Fruit fly (Drosophila melanogaster) whole organism, embryonic: ENCODE data around the gene Exd2.

Experiments
- Atf3 ChIP-seq: fragments of 200-800 bp; sonication (Bioruptor generic); optimal IDR thresholded peaks from 3 replicates; lab custom pipeline; 2016; ENCODE audit warnings: missing biosample characterization, missing genetic modification characterization
- Bgb ChIP-seq: fragments of 200-800 bp; sonication (Bioruptor generic); IDR thresholded peaks from 2 replicates; pipeline ENCODE4 v1.3.6; 2022; ENCODE audit warnings: missing biosample characterization, missing genetic modification characterization; ENCODE audit not compliant: partially characterized antibody
- CG10267 ChIP-seq: fragments of 200-800 bp; sonication (Bioruptor generic); optimal IDR thresholded peaks from 2 replicates; lab custom pipeline; 2018; ENCODE audit warnings: missing biosample characterization, mild to moderate bottlenecking, missing genetic modification characterization, moderate library complexity
- CG11093 ChIP-seq: fragments of 200-800 bp; sonication (Bioruptor generic); IDR thresholded peaks from 3 replicates; pipeline ENCODE4 v1.3.6; 2022; ENCODE audit warnings: missing biosample characterization, missing genetic modification characterization
- CG13287 ChIP-seq: fragments of 200-800 bp; sonication (Bioruptor generic); IDR thresholded peaks from 2 replicates; pipeline ENCODE4 v1.3.6; 2022; ENCODE audit warnings: missing biosample characterization, missing genetic modification characterization; ENCODE audit not compliant: partially characterized antibody
- CG14441 ChIP-seq: fragments of 200-800 bp; sonication (Bioruptor generic); IDR thresholded peaks from 2 replicates; pipeline ENCODE4 v1.3.6; 2022; ENCODE audit warnings: missing biosample characterization, missing genetic modification characterization
- CG15514 ChIP-seq: fragments of 200-800 bp; sonication (Bioruptor generic); optimal IDR thresholded peaks from 3 replicates; lab custom pipeline; 2017; ENCODE audit warnings: missing biosample characterization, missing genetic modification characterization, mild to moderate bottlenecking, moderate library complexity, missing genetic modification reagents
- CG16813 ChIP-seq: fragments of 200-800 bp; sonication (Bioruptor generic); IDR thresholded peaks from 3 replicates; pipeline ENCODE4 v1.3.6; 2022; ENCODE audit warnings: missing biosample characterization, missing genetic modification characterization; ENCODE audit not compliant: partially characterized antibody
- CG17359 ChIP-seq: fragments of 200-800 bp; sonication (Bioruptor generic); optimal IDR thresholded peaks from 3 replicates; lab custom pipeline; 2018; ENCODE audit warnings: missing biosample characterization, mild to moderate bottlenecking, missing genetic modification characterization, moderate library complexity
- CG2120 ChIP-seq: fragments of 200-800 bp; sonication (Bioruptor generic); optimal IDR thresholded peaks from 3 replicates; lab custom pipeline; 2016; ENCODE audit warnings: missing biosample characterization, missing genetic modification characterization
- CG3065 ChIP-seq: fragments of 200-800 bp; sonication (Bioruptor generic); optimal IDR thresholded peaks from 2 replicates; lab custom pipeline; 2016; ENCODE audit warnings: missing biosample characterization, missing genetic modification characterization
- CG31388 ChIP-seq: fragments of 200-800 bp; sonication (Bioruptor generic); optimal IDR thresholded peaks from 2 replicates; lab custom pipeline; 2016; ENCODE audit warnings: missing biosample characterization, missing genetic modification characterization
- CG32532 ChIP-seq: fragments of 200-800 bp; sonication (Bioruptor generic); IDR thresholded peaks from 2 replicates; pipeline ENCODE4 v1.3.6; 2022; ENCODE audit warnings: missing biosample characterization, missing genetic modification characterization
- CG34224 ChIP-seq: fragments of 200-800 bp; sonication (Bioruptor generic); IDR thresholded peaks from 3 replicates; pipeline ENCODE4 v1.3.6; 2022; ENCODE audit warnings: missing biosample characterization, missing genetic modification characterization; ENCODE audit not compliant: partially characterized antibody
- CG4730 ChIP-seq: fragments of 200-800 bp; sonication (Bioruptor generic); IDR thresholded peaks from 2 replicates; pipeline ENCODE4 v1.3.6; 2022; ENCODE audit warnings: missing biosample characterization, missing genetic modification characterization
- CG8478 ChIP-seq: fragments of >200 bp; optimal IDR thresholded peaks from 2 replicates; lab custom pipeline; 2018
- CG9797 ChIP-seq: fragments of 200-800 bp; sonication (Bioruptor generic); optimal IDR thresholded peaks from 3 replicates; lab custom pipeline; 2018; ENCODE audit warnings: missing biosample characterization, mild to moderate bottlenecking, missing genetic modification characterization
- CG9932 ChIP-seq: fragments of 200-800 bp; sonication (Bioruptor generic); IDR thresholded peaks from 2 replicates; pipeline ENCODE4 v1.3.6; 2022; ENCODE audit warnings: missing biosample characterization, missing genetic modification characterization
- Dll ChIP-seq: fragments of 200-800 bp; sonication (Bioruptor generic); IDR thresholded peaks from 4 replicates; pipeline ENCODE4 v1.3.6; 2022; ENCODE audit warnings: missing biosample characterization, missing genetic modification characterization; ENCODE audit not compliant: partially characterized antibody
- Doc3 ChIP-seq: fragments of 200-800 bp; sonication (Bioruptor generic); IDR thresholded peaks from 3 replicates; pipeline ENCODE4 v1.3.6; 2022; ENCODE audit warnings: missing biosample characterization, missing genetic modification characterization; ENCODE audit not compliant: partially characterized antibody
- Dp ChIP-seq: fragments of 200-800 bp; sonication (Bioruptor generic); optimal IDR thresholded peaks from 2 replicates; lab custom pipeline; 2018; ENCODE audit warnings: missing biosample characterization, mild to moderate bottlenecking, missing genetic modification characterization, moderate library complexity
- Dref ChIP-seq: fragments of 200-800 bp; sonication (Bioruptor generic); IDR thresholded peaks from 2 replicates; pipeline ENCODE4 v1.3.6; 2022; ENCODE audit warnings: missing biosample characterization, missing genetic modification characterization
- E2f2 ChIP-seq: fragments of 200-800 bp; sonication (Bioruptor generic); IDR thresholded peaks from 2 replicates; pipeline ENCODE4 v1.3.6; 2022; ENCODE audit warnings: missing biosample characterization, missing genetic modification characterization
- MBD-R2 ChIP-seq: fragments of 200-800 bp; sonication (Bioruptor generic); IDR thresholded peaks from 2 replicates; pipeline ENCODE4 v1.3.6; 2022; ENCODE audit warnings: missing biosample characterization, missing genetic modification characterization
- MESR4 ChIP-seq: fragments of 200-800 bp; sonication (Bioruptor generic); optimal IDR thresholded peaks from 2 replicates; lab custom pipeline; 2018; ENCODE audit warnings: missing biosample characterization, mild to moderate bottlenecking, missing genetic modification characterization, moderate library complexity
- Optix ChIP-seq: fragments of 200-800 bp; sonication (Bioruptor generic); IDR thresholded peaks from 3 replicates; pipeline ENCODE4 v1.3.6; 2022; ENCODE audit warnings: missing biosample characterization, missing genetic modification characterization
- Sry-δ ChIP-seq: fragments of 200-800 bp; sonication (Bioruptor generic); optimal IDR thresholded peaks from 2 replicates; lab custom pipeline; 2016; ENCODE audit warnings: missing biosample characterization, missing genetic modification characterization
- amos ChIP-seq: fragments of 200-800 bp; sonication (Bioruptor generic); IDR thresholded peaks from 2 replicates; pipeline ENCODE4 v1.3.6; 2022; ENCODE audit warnings: missing biosample characterization, missing genetic modification characterization; ENCODE audit not compliant: partially characterized antibody
- br ChIP-seq: fragments of >200 bp; optimal IDR thresholded peaks from 2 replicates; lab custom pipeline; 2017
- chif ChIP-seq, 2 experiments: fragments of 200-800 bp; sonication (Bioruptor generic); optimal IDR thresholded peaks; 3 replicates each; lab custom pipeline; 2016; ENCODE audit warnings: missing biosample characterization in 2 of 2, missing genetic modification characterization in 2 of 2
- crp ChIP-seq, 2 experiments: fragments of 200-800 bp; sonication (Bioruptor generic); optimal IDR thresholded peaks; 2 replicates in 1 of 2; 3 replicates in 1 of 2; lab custom pipeline; 2017; ENCODE audit warnings: missing biosample characterization in 2 of 2, missing genetic modification characterization in 2 of 2, mild to moderate bottlenecking in 1 of 2, moderate library complexity in 1 of 2
- dm ChIP-seq: fragments of 200-800 bp; sonication (Bioruptor generic); optimal IDR thresholded peaks from 3 replicates; lab custom pipeline; 2016; ENCODE audit warnings: missing biosample characterization, missing genetic modification characterization
- knrl ChIP-seq: fragments of 200-800 bp; sonication (Bioruptor generic); IDR thresholded peaks from 3 replicates; pipeline ENCODE4 v1.3.6; 2022; ENCODE audit warnings: missing biosample characterization, missing genetic modification characterization; ENCODE audit not compliant: partially characterized antibody
- lola ChIP-seq, 3 experiments: fragments of >200 bp in 2 of 3; fragments of 200-800 bp in 1 of 3; sonication (Bioruptor generic) in 1 of 3; optimal IDR thresholded peaks; 2 replicates each; lab custom pipeline; 2017 to 2019; ENCODE audit warnings: missing biosample characterization in 3 of 3, missing genetic modification characterization in 3 of 3, mild to moderate bottlenecking in 1 of 3, moderate library complexity in 1 of 3
- mld ChIP-seq: fragments of 200-800 bp; sonication (Bioruptor generic); IDR thresholded peaks from 3 replicates; pipeline ENCODE4 v1.3.6; 2022; ENCODE audit warnings: missing biosample characterization, missing genetic modification characterization; ENCODE audit not compliant: partially characterized antibody
- otp ChIP-seq: fragments of 200-800 bp; sonication (Bioruptor generic); IDR thresholded peaks from 3 replicates; pipeline ENCODE4, ENCODE4 v1.3.6; 2022; ENCODE audit warnings: missing biosample characterization, missing genetic modification characterization
- pzg ChIP-seq: fragments of 200-800 bp; sonication (Bioruptor generic); optimal IDR thresholded peaks from 3 replicates; lab custom pipeline; 2018; ENCODE audit warnings: missing biosample characterization, mild to moderate bottlenecking, missing genetic modification characterization, moderate library complexity
- row ChIP-seq: fragments of 200-800 bp; sonication (Bioruptor generic); IDR thresholded peaks from 3 replicates; pipeline ENCODE4 v1.3.6; 2022; ENCODE audit warnings: missing biosample characterization, missing genetic modification characterization
- slbo ChIP-seq: fragments of 200-800 bp; sonication (Bioruptor generic); IDR thresholded peaks from 2 replicates; pipeline ENCODE4 v1.3.6; 2022; ENCODE audit warnings: missing biosample characterization, missing genetic modification characterization
- slou ChIP-seq: fragments of 200-800 bp; sonication (Bioruptor generic); optimal IDR thresholded peaks from 3 replicates; lab custom pipeline; 2016; ENCODE audit warnings: missing biosample characterization, missing genetic modification characterization
- sr ChIP-seq: fragments of 200-800 bp; sonication (Bioruptor generic); IDR thresholded peaks from 3 replicates; pipeline ENCODE4 v1.3.6; 2022; ENCODE audit warnings: missing biosample characterization, missing genetic modification characterization
- ssp ChIP-seq: fragments of 200-800 bp; sonication (Bioruptor generic); IDR thresholded peaks from 2 replicates; pipeline ENCODE4 v1.3.6; 2022; ENCODE audit warnings: missing biosample characterization, missing genetic modification characterization
- stwl ChIP-seq: fragments of 200-800 bp; sonication (Bioruptor generic); optimal IDR thresholded peaks from 3 replicates; lab custom pipeline; 2018; ENCODE audit warnings: missing biosample characterization, mild to moderate bottlenecking, missing genetic modification characterization, moderate library complexity
- trem ChIP-seq: fragments of 200-800 bp; optimal IDR thresholded peaks from 3 replicates; lab custom pipeline; 2019; ENCODE audit warnings: missing biosample characterization, mild to moderate bottlenecking, missing genetic modification characterization, moderate library complexity
- tup ChIP-seq: fragments of 200-800 bp; sonication (Bioruptor generic); optimal IDR thresholded peaks from 2 replicates; lab custom pipeline; 2016; ENCODE audit warnings: missing biosample characterization, mild to moderate bottlenecking, missing genetic modification characterization, moderate library complexity
- unc-4 ChIP-seq: fragments of 200-800 bp; sonication (Bioruptor generic); IDR thresholded peaks from 2 replicates; pipeline ENCODE4 v1.3.6; 2022; ENCODE audit warnings: missing biosample characterization, missing genetic modification characterization; ENCODE audit not compliant: partially characterized antibody
- vvl ChIP-seq: fragments of 200-800 bp; sonication (Bioruptor generic); IDR thresholded peaks from 2 replicates; pipeline ENCODE4 v1.3.6; 2022; ENCODE audit warnings: missing biosample characterization, missing genetic modification characterization
- z ChIP-seq: fragments of 200-800 bp; sonication (Bioruptor generic); IDR thresholded peaks from 3 replicates; pipeline ENCODE4 v1.3.6; 2022; ENCODE audit warnings: missing biosample characterization, missing genetic modification characterization

Exd2 gene

dm6 chr3R:11412371-11412770 is 23.1 kb downstream of the Exd2 start, which contains the start of gene Ipo9 (continued):
- TF ChIP-seq dm (GFP tag; lab: Kevin White, UChicago), result peak; percentile 43
- TF ChIP-seq Optix (GFP tag; lab: Robert Waterston, UW), result no peak
- TF ChIP-seq trem (tag; lab: Kevin White, UChicago), result peak; percentile 12
- TF ChIP-seq vvl (GFP tag; lab: Robert Waterston, UW), result 0 out of 2 replicates have a peak, but pooled peaks have one; percentile 16
- peak; percentile 27; the same call in 2 of the 3 replicates for TF ChIP-seq row (GFP tag; lab: Robert Waterston, UW)
- TF ChIP-seq CG15514, result peak; percentile 21
- TF ChIP-seq CG13287 (GFP tag; lab: Robert Waterston, UW), result peak; percentile 44
- no peak for TF ChIP-seq knrl (GFP tag; lab: Robert Waterston, UW)
- peak; percentile 22; the same call in 1 of the 2 replicates for TF ChIP-seq CG32532
- TF ChIP-seq CG10267, result peak; percentile 78
- TF ChIP-seq stwl (tag; lab: Kevin White, UChicago), result peak; percentile 41
- no peak for TF ChIP-seq slou (GFP tag; lab: Kevin White, UChicago)
- TF ChIP-seq lola (GFP tag; optimal IDR thresholded peaks at IDR 0.05; lab: Kevin White, UChicago), result no peak
- TF ChIP-seq chif (GFP tag; optimal IDR thresholded peaks at IDR 0.05; lab: Kevin White, UChicago), result no peak
- TF ChIP-seq unc-4 (GFP tag; lab: Robert Waterston, UW), result 0 out of 2 replicates have a peak, but pooled peaks have one; percentile 33
- TF ChIP-seq crp (GFP tag; optimal IDR thresholded peaks at IDR 0.05; lab: Kevin White, UChicago), result peak in 1 of 2 experiments; percentile 37
- TF ChIP-seq CG4730 (GFP tag; lab: Robert Waterston, UW), result no peak
- no peak for TF ChIP-seq Atf3 (GFP tag; lab: Kevin White, UChicago)
- TF ChIP-seq ssp, result no peak
- TF ChIP-seq E2f2, result peak; percentile 79
- TF ChIP-seq mld (GFP tag; lab: Robert Waterston, UW), result 0 out of 3 replicates have a peak, but pooled peaks have one; percentile 18
- peak; percentile 61 for TF ChIP-seq Dp (GFP tag; lab: Kevin White, UChicago)
- TF ChIP-seq Dll (GFP tag; lab: Robert Waterston, UW), result 0 out of 4 replicates have a peak, but pooled peaks have one; percentile 21
- TF ChIP-seq Dref, result peak; percentile 65
- TF ChIP-seq pzg (GFP tag; lab: Kevin White, UChicago), result peak; percentile 46
- TF ChIP-seq CG3065 (GFP tag; lab: Kevin White, UChicago), result no peak
- no peak for TF ChIP-seq tup (GFP tag; lab: Kevin White, UChicago)
- TF ChIP-seq z (GFP tag; lab: Robert Waterston, UW), result 0 out of 3 replicates have a peak, but pooled peaks have one; percentile 13
- TF ChIP-seq sr, result no peak
- TF ChIP-seq br (lab: Kevin White, UChicago), result no peak
- no peak for TF ChIP-seq CG16813
- TF ChIP-seq CG8478 (lab: Kevin White, UChicago), result no peak
- TF ChIP-seq MBD-R2 (GFP tag; lab: Robert Waterston, UW), result peak; percentile 84
- no peak for TF ChIP-seq CG14441
- no peak for TF ChIP-seq CG31388 (GFP tag; lab: Kevin White, UChicago)
- TF ChIP-seq CG17359 (tag; lab: Kevin White, UChicago), result peak; percentile 74
- peak; percentile 28 for TF ChIP-seq CG2120 (GFP tag; lab: Kevin White, UChicago)
- TF ChIP-seq Bgb (GFP tag; lab: Robert Waterston, UW), result 0 out of 2 replicates have a peak, but pooled peaks have one; percentile 8
- TF ChIP-seq Sry-δ (GFP tag; lab: Kevin White, UChicago), result peak; percentile 73
- TF ChIP-seq CG11093, result no peak
- no peak for TF ChIP-seq Doc3 (GFP tag; lab: Robert Waterston, UW)
- TF ChIP-seq CG9797 (GFP tag; lab: Kevin White, UChicago), result no peak
- TF ChIP-seq MESR4 (GFP tag; lab: Kevin White, UChicago), result peak; percentile 27
- peak; percentile 40; the same call in 1 of the 2 replicates for TF ChIP-seq amos (GFP tag; lab: Robert Waterston, UW)
- peak; percentile 14; the same call in 1 of the 2 replicates for TF ChIP-seq CG9932 (GFP tag; lab: Robert Waterston, UW)
- TF ChIP-seq slbo (GFP tag; lab: Robert Waterston, UW), result 0 out of 2 replicates have a peak, but pooled peaks have one; percentile 20
- TF ChIP-seq CG34224 (GFP tag; lab: Robert Waterston, UW), result peak; percentile 30; the same call in 1 of the 3 replicates
- TF ChIP-seq otp (GFP tag; lab: Robert Waterston, UW), result no peak
